Fruit fly (Drosophila melanogaster): Measurements from ENCODE around the gene CG7458.
A peak's percentile ranks its signal among the peaks of the same experiment; 100 is the strongest.

Gene CG7458

DNA sequence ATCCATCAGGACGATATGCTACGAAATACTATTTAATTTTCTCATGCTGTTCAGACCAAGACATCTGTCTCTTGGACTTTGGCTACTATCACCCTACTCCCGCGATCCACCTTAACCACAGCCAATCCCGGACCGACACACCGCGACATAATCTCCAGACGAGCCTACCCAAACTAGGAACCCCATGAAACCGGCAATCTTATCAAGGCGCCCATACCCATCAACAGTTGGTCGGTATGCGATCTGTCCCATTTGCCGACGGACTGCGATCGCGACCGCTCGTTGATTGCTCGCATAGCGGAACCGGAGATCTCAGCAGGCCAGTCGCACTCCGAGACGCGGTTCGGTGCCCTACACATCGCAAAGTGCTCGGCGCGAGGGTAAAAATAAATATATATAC lies 20.4 kb upstream of the CG7458 start, which contains the start of gene SLC22A:
Gene SLC22A (plus strand): TSS at position 243 of the 400 bp plus-strand sequence.
- peak; percentile 53 for TF ChIP-seq Hnf4 (GFP tag; optimal IDR thresholded peaks at IDR 0.05)
- TF ChIP-seq Dfd (GFP tag; optimal IDR thresholded peaks at IDR 0.05) = no peak
- peak; percentile 33 for TF ChIP-seq Hr83 (GFP tag; optimal IDR thresholded peaks at IDR 0.05; ENCODE audit: poor library complexity, severe bottlenecking)
- no peak for TF ChIP-seq pan (optimal IDR thresholded peaks at IDR 0.05)
- TF ChIP-seq ey (GFP tag; optimal IDR thresholded peaks at IDR 0.05) = no peak
- no peak for TF ChIP-seq Rel (GFP tag; optimal IDR thresholded peaks at IDR 0.05)
- TF ChIP-seq Rel (tag; optimal IDR thresholded peaks at IDR 0.05) = peak; percentile 97
- TF ChIP-seq HLH106 (tag; optimal IDR thresholded peaks at IDR 0.05) = no peak
- peak; percentile 5 for TF ChIP-seq rgr (GFP tag; optimal IDR thresholded peaks at IDR 0.05)
- TF ChIP-seq h (GFP tag; optimal IDR thresholded peaks at IDR 0.05) = peak; percentile 59
- TF ChIP-seq br (GFP tag; optimal IDR thresholded peaks at IDR 0.05) = peak; percentile 30
- TF ChIP-seq GATAd (GFP tag; optimal IDR thresholded peaks at IDR 0.05) = no peak
- no peak for TF ChIP-seq foxo (GFP tag; optimal IDR thresholded peaks at IDR 0.05)
- no peak for TF ChIP-seq usp (GFP tag; optimal IDR thresholded peaks at IDR 0.05)

DNA sequence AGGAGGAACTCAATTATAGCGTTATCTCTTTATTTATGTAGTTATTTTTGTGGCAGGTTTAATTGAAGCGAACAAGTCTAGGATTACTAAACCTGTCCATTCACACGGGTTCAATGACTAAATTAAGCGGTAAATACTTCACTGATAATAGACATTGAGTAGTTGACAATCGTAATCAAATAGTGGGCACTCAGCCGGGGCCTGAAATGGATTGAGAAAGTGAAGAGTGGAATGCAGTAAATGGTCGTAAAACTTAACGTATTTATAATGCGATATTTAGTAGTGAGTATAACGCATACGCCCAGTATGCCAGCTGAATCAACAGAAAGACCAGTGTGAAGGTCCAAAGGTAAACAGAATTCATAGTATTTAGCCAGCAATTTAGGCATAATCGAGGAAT lies 18.8 kb upstream of the CG7458 start:
- TF ChIP-seq sv (GFP tag; optimal IDR thresholded peaks at IDR 0.05) = no peak
- TF ChIP-seq dl (GFP tag; optimal IDR thresholded peaks at IDR 0.05; ENCODE audit: insufficient read depth in 1 of 2, partially characterized antibody in 2 of 2) = no peak
- no peak for TF ChIP-seq Dfd (GFP tag; optimal IDR thresholded peaks at IDR 0.05)
- no peak for TF ChIP-seq Hr83 (GFP tag; optimal IDR thresholded peaks at IDR 0.05; ENCODE audit: poor library complexity, severe bottlenecking)
- no peak for TF ChIP-seq Vsx2 (GFP tag; optimal IDR thresholded peaks at IDR 0.05; ENCODE audit: partially characterized antibody)
- no peak for TF ChIP-seq h (GFP tag; optimal IDR thresholded peaks at IDR 0.05)
- no peak for TF ChIP-seq CG9705 (GFP tag; optimal IDR thresholded peaks at IDR 0.05)
- TF ChIP-seq Sp1 (GFP tag; optimal IDR thresholded peaks at IDR 0.05) = no peak

DNA sequence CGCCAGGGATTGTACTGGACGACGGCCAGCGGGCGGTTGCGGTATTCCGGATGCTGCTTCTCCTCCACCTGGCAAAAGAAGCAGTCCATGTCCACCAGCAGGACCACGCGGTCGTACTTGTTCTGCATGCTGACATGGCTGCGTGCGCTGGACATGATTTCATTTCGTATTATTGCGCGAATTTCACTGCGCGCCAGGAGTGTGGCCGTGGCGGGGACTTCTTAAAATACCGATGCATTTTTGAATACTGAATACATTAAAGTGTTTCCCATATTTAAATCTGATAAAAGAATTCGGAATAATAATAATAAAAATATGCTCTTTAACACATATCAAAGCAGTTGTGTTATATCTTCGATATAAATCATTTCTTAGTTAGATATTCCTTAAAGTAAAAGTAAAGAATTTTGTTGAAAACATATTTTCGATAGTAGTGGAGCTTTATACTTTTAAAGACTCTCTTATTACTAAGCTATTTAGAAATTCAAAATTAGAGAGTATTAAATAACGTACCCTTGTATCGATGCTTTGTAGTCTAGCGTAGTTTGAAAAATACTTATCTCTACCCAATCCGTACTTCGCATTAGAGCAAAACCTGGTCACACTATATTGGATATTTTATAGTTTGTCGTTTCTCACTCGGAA lies 13.2 kb upstream of the CG7458 start, which contains the start of the genes PolH and CG14562:
Gene PolH (minus strand): TSS at position 198 of the 645 bp plus-strand sequence.
Gene CG14562 (plus strand): TSS at position 607 of the 645 bp plus-strand sequence.
- TF ChIP-seq fru (GFP tag; optimal IDR thresholded peaks at IDR 0.05) (no peak), OdsH (GFP tag; optimal IDR thresholded peaks at IDR 0.05) (no peak), br (GFP tag; optimal IDR thresholded peaks at IDR 0.05) (no peak), CG32264 (GFP tag; optimal IDR thresholded peaks at IDR 0.05) (no peak), Vsx2 (GFP tag; optimal IDR thresholded peaks at IDR 0.05; ENCODE audit: partially characterized antibody) (no peak), usp (GFP tag; optimal IDR thresholded peaks at IDR 0.05) (no peak), Jra (GFP tag; optimal IDR thresholded peaks at IDR 0.05) (no peak), rgr (GFP tag; optimal IDR thresholded peaks at IDR 0.05) (no peak), Sp1 (GFP tag; optimal IDR thresholded peaks at IDR 0.05) (no peak), Hr78 (GFP tag; optimal IDR thresholded peaks at IDR 0.05) (no peak), sv (GFP tag; optimal IDR thresholded peaks at IDR 0.05) (no peak), sage (GFP tag; optimal IDR thresholded peaks at IDR 0.05) (no peak), Dfd (GFP tag; optimal IDR thresholded peaks at IDR 0.05) (no peak), Rel (GFP tag; optimal IDR thresholded peaks at IDR 0.05) (no peak), Rel (tag; optimal IDR thresholded peaks at IDR 0.05) (no peak), jim (GFP tag; optimal IDR thresholded peaks at IDR 0.05) (no peak), HLH106 (tag; optimal IDR thresholded peaks at IDR 0.05) (no peak), ey (GFP tag; optimal IDR thresholded peaks at IDR 0.05) (no peak), dl (GFP tag; optimal IDR thresholded peaks at IDR 0.05; ENCODE audit: insufficient read depth in 1 of 2, partially characterized antibody in 2 of 2) (no peak), lola (GFP tag; optimal IDR thresholded peaks at IDR 0.05) (no peak)

dm6 chr3L:21953028-21954016 lies 1.6 kb upstream of the CG7458 start:
- TF ChIP-seq sv (GFP tag; optimal IDR thresholded peaks at IDR 0.05) = no peak
- TF ChIP-seq fru (GFP tag; optimal IDR thresholded peaks at IDR 0.05) = no peak
- no peak for TF ChIP-seq CrebA (GFP tag; optimal IDR thresholded peaks at IDR 0.05; ENCODE audit: borderline replicate concordance)
- no peak for TF ChIP-seq dsf (GFP tag; optimal IDR thresholded peaks at IDR 0.05; ENCODE audit: borderline replicate concordance)
- no peak for TF ChIP-seq Dif (GFP tag; optimal IDR thresholded peaks at IDR 0.05; ENCODE audit: partially characterized antibody)
- no peak for TF ChIP-seq ey (GFP tag; optimal IDR thresholded peaks at IDR 0.05)
- no peak for TF ChIP-seq Hr83 (GFP tag; optimal IDR thresholded peaks at IDR 0.05; ENCODE audit: poor library complexity, severe bottlenecking)
- no peak for TF ChIP-seq CG9705 (GFP tag; optimal IDR thresholded peaks at IDR 0.05)
- TF ChIP-seq Rel (GFP tag; optimal IDR thresholded peaks at IDR 0.05) = no peak
- no peak for TF ChIP-seq Rel (tag; optimal IDR thresholded peaks at IDR 0.05)
